Worm (Caenorhabditis elegans) whole organism, young adult: ENCODE results near the gene ash-2.

Experiments used
- B0019.2 ChIP-seq: fragments of 200-800 bp; sonication (Bioruptor generic); conservative IDR thresholded peaks from 2 replicates; pipeline ENCODE4 v1.3.6; 2022; ENCODE audit warnings: missing genetic modification reagents, missing genetic modification characterization, missing compliant biosample characterization
- B0035.1 ChIP-seq: sonication (generic microtip); optimal IDR thresholded peaks from 2 replicates; lab custom pipeline; 2016; ENCODE audit warnings: missing genetic modification characterization, mild to moderate bottlenecking, missing compliant biosample characterization, missing genotype, missing genetic modification reagents
- B0261.1 ChIP-seq: sonication (generic microtip); optimal IDR thresholded peaks from 2 replicates; lab custom pipeline; 2016; ENCODE audit warnings: mild to moderate bottlenecking, missing genetic modification characterization, moderate library complexity, missing compliant biosample characterization
- F10E7.11 ChIP-seq: sonication (generic microtip); optimal IDR thresholded peaks from 2 replicates; lab custom pipeline; 2017; ENCODE audit warnings: mild to moderate bottlenecking, missing genetic modification characterization, moderate library complexity, missing compliant biosample characterization
- K11D2.4 ChIP-seq: fragments of 200-800 bp; sonication (Bioruptor generic); IDR thresholded peaks from 2 replicates; pipeline ENCODE4 v1.3.6; 2022; ENCODE audit warnings: missing genetic modification reagents, missing genetic modification characterization, missing compliant biosample characterization
- K12H6.12 ChIP-seq: fragments of 200-800 bp; sonication (Bioruptor generic); optimal IDR thresholded peaks from 2 replicates; lab custom pipeline; 2018; ENCODE audit warnings: mild to moderate bottlenecking, missing genetic modification characterization, missing compliant biosample characterization
- Y56A3A.18 ChIP-seq: fragments of 200-800 bp; sonication (Bioruptor generic); IDR thresholded peaks from 2 replicates; pipeline ENCODE4 v1.3.6; 2022; ENCODE audit warnings: missing genetic modification reagents, missing genetic modification characterization, missing compliant biosample characterization
- Y79H2A.3 ChIP-seq: fragments of 200-800 bp; sonication (Bioruptor generic); conservative IDR thresholded peaks from 2 replicates; pipeline ENCODE4 v1.3.6; 2022; ENCODE audit warnings: missing genetic modification reagents, missing genetic modification characterization, missing compliant biosample characterization
- ama-1 ChIP-seq, 3 experiments: fragments of 150-350 bp in 1 of 3; sonication (generic microtip) in 2 of 3; optimal IDR thresholded peaks; 2 replicates each; lab custom pipeline; 2014 to 2018; ENCODE audit warnings: missing biosample characterization in 2 of 3, missing genetic modification characterization in 2 of 3, missing genetic modification reagents in 2 of 3
- aptf-3 ChIP-seq: fragments of 200-800 bp; sonication (Bioruptor generic); IDR thresholded peaks from 2 replicates; pipeline ENCODE4 v1.3.6; 2022; ENCODE audit warnings: missing genetic modification characterization, missing compliant biosample characterization
- atf-7 ChIP-seq: sonication (generic microtip); optimal IDR thresholded peaks from 2 replicates; lab custom pipeline; 2017; ENCODE audit warnings: mild to moderate bottlenecking, missing genetic modification characterization, missing compliant biosample characterization
- athp-1 ChIP-seq: sonication (generic microtip); optimal IDR thresholded peaks from 2 replicates; lab custom pipeline; 2017; ENCODE audit warnings: mild to moderate bottlenecking, missing genetic modification characterization, missing compliant biosample characterization
- cebp-1 ChIP-seq, 2 experiments: fragments of 200-800 bp in 1 of 2; sonication (Bioruptor generic) in 1 of 2; sonication (generic microtip) in 1 of 2; IDR thresholded peaks in 1 of 2; optimal IDR thresholded peaks in 1 of 2; 2 replicates each; pipeline versions ENCODE4 v1.3.6 to Lab custom; 2017 to 2022; ENCODE audit warnings: missing compliant biosample characterization in 2 of 2, missing genetic modification characterization in 2 of 2, mild to moderate bottlenecking in 1 of 2, missing genetic modification reagents in 1 of 2, moderate library complexity in 1 of 2
- ceh-91 ChIP-seq: fragments of 200-800 bp; sonication (Bioruptor generic); IDR thresholded peaks from 2 replicates; pipeline ENCODE4 v1.3.6; 2022; ENCODE audit warnings: missing genetic modification reagents, missing genetic modification characterization, missing compliant biosample characterization
- dpff-1 ChIP-seq: sonication (generic microtip); optimal IDR thresholded peaks from 2 replicates; lab custom pipeline; 2017; ENCODE audit warnings: mild to moderate bottlenecking, missing genetic modification characterization, missing compliant biosample characterization
- egrh-3 ChIP-seq: fragments of 200-800 bp; sonication (Bioruptor generic); IDR thresholded peaks from 2 replicates; pipeline ENCODE4 v1.3.6; 2022; ENCODE audit warnings: missing genetic modification reagents, missing genetic modification characterization, missing compliant biosample characterization
- fkh-3 ChIP-seq: sonication (generic microtip); optimal IDR thresholded peaks from 2 replicates; lab custom pipeline; 2016; ENCODE audit warnings: mild to moderate bottlenecking, missing genetic modification characterization, missing compliant biosample characterization
- gei-17 ChIP-seq: fragments of 200-800 bp; sonication (Bioruptor generic); optimal IDR thresholded peaks from 2 replicates; lab custom pipeline; 2018; ENCODE audit warnings: mild to moderate bottlenecking, missing genetic modification characterization, missing compliant biosample characterization
- hmg-1.2 ChIP-seq: fragments of 200-800 bp; sonication (Bioruptor generic); IDR thresholded peaks from 2 replicates; pipeline ENCODE4 v1.3.6; 2022; ENCODE audit warnings: missing genetic modification reagents, missing genetic modification characterization, missing compliant biosample characterization
- hrde-1 ChIP-seq: sonication (generic microtip); optimal IDR thresholded peaks from 2 replicates; lab custom pipeline; 2016; ENCODE audit warnings: missing genetic modification characterization, mild to moderate bottlenecking, missing compliant biosample characterization, moderate library complexity, missing genotype, missing genetic modification reagents, borderline replicate concordance
- hsf-1 ChIP-seq: fragments of 200-800 bp; sonication (Bioruptor generic); IDR thresholded peaks from 2 replicates; pipeline ENCODE4 v1.3.6; 2022; ENCODE audit warnings: missing genetic modification reagents, missing genetic modification characterization, missing compliant biosample characterization
- lag-1 ChIP-seq: fragments of 200-800 bp; sonication (Bioruptor generic); IDR thresholded peaks from 2 replicates; pipeline ENCODE4 v1.3.6; 2022; ENCODE audit warnings: missing genetic modification reagents, missing genetic modification characterization, missing compliant biosample characterization
- let-526 ChIP-seq: fragments of 200-800 bp; sonication (Bioruptor generic); IDR thresholded peaks from 2 replicates; pipeline ENCODE4 v1.3.6; 2022; ENCODE audit warnings: missing genetic modification reagents, missing genetic modification characterization, missing compliant biosample characterization
- lin-26 ChIP-seq: fragments of 200-800 bp; sonication (Bioruptor generic); IDR thresholded peaks from 2 replicates; pipeline ENCODE4 v1.3.6; 2022; ENCODE audit warnings: missing genetic modification reagents, missing genetic modification characterization, missing compliant biosample characterization
- lin-40 ChIP-seq: sonication (generic microtip); optimal IDR thresholded peaks from 2 replicates; lab custom pipeline; 2016; ENCODE audit warnings: missing genetic modification characterization, mild to moderate bottlenecking, missing compliant biosample characterization, missing genotype, missing genetic modification reagents
- madf-10 ChIP-seq: sonication (generic microtip); optimal IDR thresholded peaks from 2 replicates; lab custom pipeline; 2016; ENCODE audit warnings: mild to moderate bottlenecking, missing genetic modification characterization, missing compliant biosample characterization
- madf-8 ChIP-seq: fragments of 200-800 bp; sonication (Bioruptor generic); conservative IDR thresholded peaks from 2 replicates; pipeline ENCODE4 v1.3.6; 2022; ENCODE audit warnings: missing genetic modification reagents, missing genetic modification characterization, missing compliant biosample characterization
- mcd-1 ChIP-seq: fragments of 200-800 bp; sonication (Bioruptor generic); IDR thresholded peaks from 2 replicates; pipeline ENCODE4 v1.3.6; 2022; ENCODE audit warnings: missing genetic modification reagents, missing genetic modification characterization, missing compliant biosample characterization
- mel-28 ChIP-seq: sonication (generic microtip); optimal IDR thresholded peaks from 2 replicates; lab custom pipeline; 2016; ENCODE audit warnings: borderline replicate concordance, mild to moderate bottlenecking, missing genetic modification characterization, missing compliant biosample characterization
- mxl-1 ChIP-seq: sonication (generic microtip); optimal IDR thresholded peaks from 2 replicates; lab custom pipeline; 2016; ENCODE audit warnings: missing genetic modification characterization, missing compliant biosample characterization
- nhr-120 ChIP-seq: fragments of 200-800 bp; sonication (Bioruptor generic); IDR thresholded peaks from 2 replicates; pipeline ENCODE4 v1.3.6; 2022; ENCODE audit warnings: missing genetic modification characterization, missing compliant biosample characterization
- nhr-80 ChIP-seq: sonication (generic microtip); optimal IDR thresholded peaks from 2 replicates; lab custom pipeline; 2016; ENCODE audit warnings: missing genetic modification characterization, missing compliant biosample characterization
- pbrm-1 ChIP-seq: fragments of 200-800 bp; sonication (Bioruptor generic); IDR thresholded peaks from 2 replicates; pipeline ENCODE4 v1.3.6; 2022; ENCODE audit warnings: missing genetic modification reagents, missing genetic modification characterization, missing compliant biosample characterization
- rcor-1 ChIP-seq: fragments of 200-800 bp; sonication (Bioruptor generic); IDR thresholded peaks from 2 replicates; pipeline ENCODE4 v1.3.6; 2022; ENCODE audit warnings: missing genetic modification reagents, missing genetic modification characterization, missing compliant biosample characterization
- sdz-38 ChIP-seq: sonication (generic microtip); optimal IDR thresholded peaks from 2 replicates; lab custom pipeline; 2016; ENCODE audit warnings: missing genotype, missing genetic modification characterization, missing compliant biosample characterization
- sea-2 ChIP-seq: fragments of 200-800 bp; sonication (Bioruptor generic); IDR thresholded peaks from 2 replicates; pipeline ENCODE4 v1.3.6; 2022; ENCODE audit warnings: missing genetic modification characterization, missing compliant biosample characterization
- snpc-1.1 ChIP-seq: sonication (generic microtip); optimal IDR thresholded peaks from 2 replicates; lab custom pipeline; 2017; ENCODE audit warnings: missing genetic modification characterization, mild to moderate bottlenecking, missing compliant biosample characterization, antibody characterized with exemption, moderate library complexity, missing genotype, missing genetic modification reagents; ENCODE audit not compliant: insufficient read depth
- snpc-3.4 ChIP-seq: sonication (generic microtip); optimal IDR thresholded peaks from 2 replicates; lab custom pipeline; 2017; ENCODE audit warnings: missing genetic modification characterization, mild to moderate bottlenecking, missing compliant biosample characterization, antibody characterized with exemption, moderate library complexity, missing genotype, missing genetic modification reagents
- somi-1 ChIP-seq: fragments of 200-800 bp; sonication (Bioruptor generic); optimal IDR thresholded peaks from 2 replicates; lab custom pipeline; 2018; ENCODE audit warnings: mild to moderate bottlenecking, missing genetic modification characterization, missing compliant biosample characterization
- tlf-1 ChIP-seq: fragments of 200-800 bp; sonication (Bioruptor generic); optimal IDR thresholded peaks from 2 replicates; lab custom pipeline; 2018; ENCODE audit warnings: mild to moderate bottlenecking, missing genetic modification characterization, missing compliant biosample characterization
- zfh-2 ChIP-seq: fragments of 200-800 bp; sonication (Bioruptor generic); conservative IDR thresholded peaks from 2 replicates; pipeline ENCODE4 v1.3.6; 2022; ENCODE audit warnings: missing genetic modification reagents, missing genetic modification characterization, missing compliant biosample characterization
- zim-3 ChIP-seq: sonication (generic microtip); optimal IDR thresholded peaks from 2 replicates; lab custom pipeline; 2017; ENCODE audit warnings: mild to moderate bottlenecking, missing genetic modification characterization, moderate library complexity, missing compliant biosample characterization
- ztf-22 ChIP-seq: fragments of 200-800 bp; sonication (Bioruptor generic); optimal IDR thresholded peaks from 2 replicates; lab custom pipeline; 2018; ENCODE audit warnings: mild to moderate bottlenecking, missing genetic modification characterization, moderate library complexity, missing compliant biosample characterization
- ztf-25 ChIP-seq: fragments of 200-800 bp; sonication (Bioruptor generic); IDR thresholded peaks from 2 replicates; pipeline ENCODE4 v1.3.6; 2022; ENCODE audit warnings: missing genetic modification reagents, missing genetic modification characterization, missing compliant biosample characterization
- ztf-6 ChIP-seq: fragments of 200-800 bp; sonication (Bioruptor generic); IDR thresholded peaks from 2 replicates; pipeline ENCODE4 v1.3.6; 2022; ENCODE audit warnings: missing genetic modification reagents, missing genetic modification characterization, missing compliant biosample characterization

The ash-2 gene

DNA sequence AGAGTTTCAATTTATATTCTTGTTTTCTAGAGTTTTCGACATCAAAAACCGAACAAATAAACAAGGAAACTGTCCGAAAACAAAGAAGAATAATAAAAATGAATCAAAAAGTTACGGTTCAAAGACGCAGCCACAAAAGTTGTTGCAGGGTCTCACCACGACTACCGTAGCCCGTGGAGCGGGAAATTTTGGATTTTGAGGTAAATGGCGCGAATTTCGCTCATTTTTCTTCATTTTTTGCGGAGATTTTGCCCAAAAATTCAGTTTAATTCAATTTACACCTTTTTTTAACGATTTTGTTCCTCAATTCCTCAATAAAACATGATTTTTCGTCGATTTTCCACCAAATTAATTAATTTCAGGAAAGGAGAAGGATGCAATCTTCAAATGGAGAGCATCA lies 11.4 kb upstream of the ash-2 start, which contains the start of gene mex-1 (continued):
- peak; percentile 91 for TF ChIP-seq B0019.2 (GFP tag; lab: Robert Waterston, UW)
- no peak for TF ChIP-seq ztf-25 (GFP tag; lab: Robert Waterston, UW)
- TF ChIP-seq ztf-6 (GFP tag; lab: Robert Waterston, UW), result no peak
- no peak for TF ChIP-seq gei-17 (GFP tag; lab: Kevin White, UChicago)
- no peak for TF ChIP-seq nhr-120 (GFP tag; lab: Robert Waterston, UW)
- no peak for TF ChIP-seq B0261.1 (tag; lab: Kevin White, UChicago)
- no peak for TF ChIP-seq atf-7 (tag; lab: Kevin White, UChicago)
- TF ChIP-seq mxl-1 (tag; lab: Kevin White, UChicago), result no peak
- no peak for TF ChIP-seq K11D2.4
- no peak for TF ChIP-seq F10E7.11 (tag; lab: Kevin White, UChicago)
- TF ChIP-seq snpc-3.4 (tag; lab: Kevin White, UChicago), result peak; percentile 96
- no peak for TF ChIP-seq lag-1 (GFP tag; lab: Robert Waterston, UW)
- no peak for TF ChIP-seq hrde-1 (tag; lab: Kevin White, UChicago)
- no peak for TF ChIP-seq madf-10
- peak; percentile 89 for TF ChIP-seq mcd-1 (GFP tag; lab: Robert Waterston, UW)
- TF ChIP-seq egrh-3 (GFP tag; lab: Robert Waterston, UW), result no peak
- TF ChIP-seq Y56A3A.18 (GFP tag; lab: Robert Waterston, UW), result no peak
- no peak for TF ChIP-seq lin-40
- no peak for TF ChIP-seq fkh-3
- TF ChIP-seq dpff-1 (tag; lab: Kevin White, UChicago), result no peak
- TF ChIP-seq athp-1, result peak; percentile 66
- peak; percentile 72 for TF ChIP-seq snpc-1.1
- no peak for TF ChIP-seq let-526 (GFP tag; lab: Robert Waterston, UW)
- TF ChIP-seq ama-1 (optimal IDR thresholded peaks at IDR 0.05; lab: Kevin White, UChicago), result no peak
- no peak for TF ChIP-seq ama-1 (GFP tag; optimal IDR thresholded peaks at IDR 0.05; lab: Kevin White, UChicago)
- no peak for TF ChIP-seq zim-3 (tag; lab: Kevin White, UChicago)
- TF ChIP-seq cebp-1 (GFP tag; IDR thresholded peaks at IDR 0.05; lab: Robert Waterston, UW), result no peak
- TF ChIP-seq cebp-1 (tag; optimal IDR thresholded peaks at IDR 0.05; lab: Kevin White, UChicago), result no peak
- TF ChIP-seq rcor-1 (GFP tag; lab: Robert Waterston, UW), result peak; percentile 92
- TF ChIP-seq Y79H2A.3 (GFP tag; lab: Robert Waterston, UW), result peak; percentile 78
- TF ChIP-seq madf-8 (GFP tag; lab: Robert Waterston, UW), result peak; percentile 98
- no peak for TF ChIP-seq B0035.1 (tag; lab: Kevin White, UChicago)
- no peak for TF ChIP-seq nhr-80
- no peak for TF ChIP-seq mel-28
- TF ChIP-seq tlf-1, result peak; percentile 95
- TF ChIP-seq aptf-3 (GFP tag; lab: Robert Waterston, UW), result no peak
- TF ChIP-seq sea-2 (GFP tag; lab: Robert Waterston, UW), result no peak
- TF ChIP-seq K12H6.12 (tag; lab: Kevin White, UChicago), result no peak
- TF ChIP-seq ztf-22, result no peak
- no peak for TF ChIP-seq sdz-38 (tag; lab: Kevin White, UChicago)
- TF ChIP-seq hmg-1.2 (GFP tag; lab: Robert Waterston, UW), result peak; percentile 70
- TF ChIP-seq, all 124 proteins: peak for 47

DNA sequence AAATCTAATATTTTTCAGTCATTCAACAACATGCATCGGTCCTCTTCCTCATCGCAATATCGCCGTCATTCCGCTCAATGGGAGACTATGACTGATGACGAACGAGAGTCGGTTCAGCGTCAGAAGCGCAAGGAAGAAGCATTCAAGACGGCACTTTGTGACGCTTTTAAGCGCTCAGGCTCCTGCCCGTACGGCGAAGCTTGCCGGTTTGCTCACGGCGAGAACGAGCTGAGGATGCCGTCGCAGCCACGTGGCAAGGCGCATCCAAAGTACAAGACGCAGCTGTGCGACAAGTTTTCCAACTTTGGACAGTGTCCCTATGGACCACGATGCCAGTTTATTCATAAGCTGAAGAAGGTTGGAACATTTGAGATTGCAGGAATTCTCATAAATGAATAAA lies 10.6 kb upstream of the ash-2 start:
- TF ChIP-seq fkh-3 (no peak), lin-26 (GFP tag; lab: Robert Waterston, UW) (0 out of 2 replicates have a peak, but pooled peaks have one; percentile 9), hmg-1.2 (GFP tag; lab: Robert Waterston, UW) (0 out of 2 replicates have a peak, but pooled peaks have one; percentile 3), zim-3 (tag; lab: Kevin White, UChicago) (no peak), zfh-2 (peak; percentile 55; the same call in 1 of the 2 replicates), ceh-91 (GFP tag; lab: Robert Waterston, UW) (no peak), hsf-1 (GFP tag; lab: Robert Waterston, UW) (0 out of 2 replicates have a peak, but pooled peaks have one; percentile 24), somi-1 (GFP tag; lab: Kevin White, UChicago) (no peak), pbrm-1 (GFP tag; lab: Robert Waterston, UW) (no peak)
